Fruit fly (Drosophila melanogaster) whole organism, larva: ENCODE data around the gene CG13930.
A peak's percentile ranks its signal among the peaks of the same experiment; 100 is the strongest.

Experiments used
- noc ChIP-seq: fragments of 200-800 bp; sonication (Bioruptor generic); optimal IDR thresholded peaks from 3 replicates; lab custom pipeline; 2019; ENCODE audit warnings: missing biosample characterization, mild to moderate bottlenecking, missing genetic modification characterization, moderate library complexity

The CG13930 gene

DNA sequence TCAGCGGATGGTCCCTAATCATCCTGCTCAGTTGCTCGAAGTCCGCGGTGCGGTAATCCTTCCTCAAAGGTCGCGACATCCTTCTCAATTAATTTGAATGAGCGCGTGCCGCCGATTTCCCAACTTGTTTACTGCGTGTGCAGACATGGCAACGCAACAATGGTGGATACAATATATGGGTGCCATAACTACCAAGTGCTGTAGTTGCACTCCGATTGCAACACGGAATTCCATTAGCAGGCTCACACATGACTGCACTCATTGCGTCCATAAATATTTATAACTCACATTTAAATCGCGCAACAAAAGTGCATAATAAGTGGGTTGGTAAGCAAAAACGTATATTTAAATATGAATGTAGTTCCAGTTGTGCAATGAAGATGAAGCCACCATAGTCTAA, at the start of gene CG13930:
Gene CG13930, minus strand, starts transcription at position 101 of the 400 bp plus-strand sequence.
- no peak for TF ChIP-seq noc (tag; lab: Kevin White, UChicago)

DNA sequence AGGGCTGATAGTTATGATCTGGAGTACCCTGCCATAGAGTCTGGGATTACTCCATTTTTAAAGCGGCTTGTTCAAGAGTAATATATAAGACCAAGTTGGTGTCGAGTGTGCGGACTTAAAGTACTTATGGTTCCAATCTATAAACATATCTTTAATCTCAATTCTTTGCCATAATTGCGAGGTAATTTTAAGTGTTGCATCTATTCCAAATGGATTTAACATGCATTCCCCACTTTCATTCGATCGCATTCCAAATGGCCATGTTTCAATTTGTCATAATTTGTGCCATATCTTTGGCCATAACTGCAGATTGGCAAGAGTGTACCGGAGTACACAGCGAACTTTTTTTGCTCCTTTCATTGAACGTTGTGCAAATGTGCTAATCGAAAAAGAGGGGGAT, 38.7 kb upstream of the CG13930 start:
- no peak for TF ChIP-seq noc (tag; lab: Kevin White, UChicago)

DNA sequence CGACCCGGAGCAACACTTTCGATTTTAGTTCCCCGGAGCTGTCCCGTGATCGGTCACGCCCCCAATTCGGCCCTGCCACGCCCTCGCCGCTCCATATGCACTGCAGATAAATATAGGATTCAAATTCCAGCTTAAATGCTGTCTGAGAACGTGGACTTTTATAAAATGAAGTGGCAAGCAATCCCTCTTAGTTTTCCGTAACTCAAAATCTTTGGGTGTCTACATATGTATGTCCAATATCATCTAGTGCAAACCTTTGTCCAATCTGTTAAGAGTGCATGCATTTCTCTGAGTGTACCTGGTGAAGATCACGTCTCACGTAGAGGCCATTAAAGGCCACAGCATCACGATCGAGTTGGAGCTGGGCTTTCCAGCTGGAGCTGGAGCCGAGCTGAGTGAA, 38.0 kb upstream of the CG13930 start:
- no peak for TF ChIP-seq noc (tag; lab: Kevin White, UChicago)

dm6 chr3L:1709161-1709560, 36.6 kb upstream of the CG13930 start:
- no peak for TF ChIP-seq noc (tag; lab: Kevin White, UChicago)

dm6 chr3L:1702367-1702927, 29.9 kb upstream of the CG13930 start, which contains the start of gene CG13931:
Gene CG13931, minus strand, starts transcription at chr3L:1702407.
- no peak for TF ChIP-seq noc (tag; lab: Kevin White, UChicago)

DNA sequence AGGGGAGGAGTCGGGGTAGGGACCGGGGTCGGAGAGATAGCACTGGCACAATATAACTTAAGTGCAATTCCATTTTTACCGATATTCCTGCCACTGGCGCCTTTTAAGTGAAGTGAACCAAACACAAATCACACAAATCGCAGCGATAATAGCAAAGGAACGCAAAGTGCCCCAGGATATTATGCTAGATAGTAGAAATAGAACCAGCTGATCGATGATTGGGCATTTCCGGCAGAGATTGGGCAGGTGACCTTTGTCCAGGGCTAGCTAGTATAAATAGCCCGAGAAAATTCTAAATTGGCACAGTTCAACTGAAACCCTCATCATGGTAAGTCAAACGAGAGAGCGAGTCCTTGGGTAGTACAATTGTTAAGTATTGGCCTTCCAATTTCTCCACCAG, 21.8 kb upstream of the CG13930 start, which contains the start of gene CG12011:
Gene CG12011, plus strand, starts transcription at position 301 of the 400 bp plus-strand sequence.
- TF ChIP-seq noc (tag; lab: Kevin White, UChicago) = no peak

DNA sequence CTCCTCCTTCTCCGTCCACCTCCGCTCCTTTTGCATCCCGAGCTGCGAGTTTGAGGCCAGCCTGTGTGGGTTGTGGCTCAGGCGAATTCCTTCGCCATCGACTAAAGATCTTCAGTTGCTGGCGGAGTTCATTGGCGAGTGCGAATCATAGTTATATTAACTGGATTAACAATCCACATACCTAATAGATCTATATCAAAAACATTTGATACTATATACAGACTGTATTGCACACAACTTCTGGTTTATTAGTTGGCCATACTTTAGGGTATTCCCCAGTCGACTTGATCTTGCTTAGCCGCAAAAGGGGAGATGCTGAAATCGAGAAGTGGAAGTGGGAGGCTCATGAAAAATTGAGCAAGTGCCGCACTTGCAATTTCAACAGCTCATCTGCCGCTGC, 20.3 kb upstream of the CG13930 start:
- no peak for TF ChIP-seq noc (tag; lab: Kevin White, UChicago)

- no peak for TF ChIP-seq noc (tag; lab: Kevin White, UChicago)
These were observed 19.7 kb upstream of the CG13930 start for dm6 chr3L:1692122-1692786.

- no peak for TF ChIP-seq noc (tag; lab: Kevin White, UChicago)
These were observed 18.3 kb upstream of the CG13930 start for dm6 chr3L:1690727-1691413.

DNA sequence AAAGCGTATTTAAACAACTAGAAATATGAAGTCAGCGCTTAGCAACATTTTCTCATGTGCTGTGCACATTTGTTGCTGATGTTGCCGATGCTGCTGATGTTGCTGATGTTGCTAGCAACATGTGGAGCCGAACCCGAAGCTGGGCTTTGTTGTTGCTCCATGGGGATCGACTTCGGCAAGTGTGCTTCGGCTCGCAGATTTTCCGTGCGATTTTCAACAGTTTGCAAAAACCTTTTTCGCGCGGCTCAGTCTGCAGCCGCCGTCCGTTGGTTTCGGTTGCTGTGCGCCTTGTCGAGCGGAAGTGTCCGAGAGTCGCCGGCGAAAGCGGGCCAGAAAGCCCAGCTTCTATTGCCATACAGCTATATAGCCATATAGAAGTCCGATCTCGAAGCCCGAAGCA, 16.0 kb upstream of the CG13930 start:
- no peak for TF ChIP-seq noc (tag; lab: Kevin White, UChicago)

- no peak for TF ChIP-seq noc (tag; lab: Kevin White, UChicago)
These were observed 15.6 kb upstream of the CG13930 start for dm6 chr3L:1688161-1688560.

dm6 chr3L:1683091-1683490, 10.6 kb upstream of the CG13930 start:
- no peak for TF ChIP-seq noc (tag; lab: Kevin White, UChicago)

dm6 chr3L:1679394-1679793, 6.9 kb upstream of the CG13930 start:
- no peak for TF ChIP-seq noc (tag; lab: Kevin White, UChicago)

DNA sequence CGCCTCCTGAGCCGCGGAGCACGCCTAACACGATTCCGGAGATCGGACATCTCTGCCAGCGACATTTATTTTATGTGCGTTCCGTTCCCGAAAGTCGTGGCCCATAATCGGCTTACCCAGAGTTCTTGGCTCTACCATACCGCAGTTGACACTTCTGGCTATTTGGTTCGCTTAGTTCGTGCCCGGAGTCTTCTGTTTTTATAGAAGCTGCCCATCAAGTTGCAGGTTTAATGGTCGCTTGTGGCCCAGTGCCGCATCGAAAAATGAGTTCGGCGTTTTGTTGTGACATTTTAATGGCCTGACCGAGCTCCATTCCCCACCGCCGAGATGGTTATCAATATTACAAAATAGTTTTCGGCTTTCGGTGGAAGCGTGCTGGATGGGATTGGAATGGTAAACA, 3.7 kb upstream of the CG13930 start:
- TF ChIP-seq noc (tag; lab: Kevin White, UChicago) = no peak

- TF ChIP-seq noc (tag; lab: Kevin White, UChicago) = peak; percentile 17
These were observed 2.7 kb upstream of the CG13930 start for dm6 chr3L:1675242-1675641.

DNA sequence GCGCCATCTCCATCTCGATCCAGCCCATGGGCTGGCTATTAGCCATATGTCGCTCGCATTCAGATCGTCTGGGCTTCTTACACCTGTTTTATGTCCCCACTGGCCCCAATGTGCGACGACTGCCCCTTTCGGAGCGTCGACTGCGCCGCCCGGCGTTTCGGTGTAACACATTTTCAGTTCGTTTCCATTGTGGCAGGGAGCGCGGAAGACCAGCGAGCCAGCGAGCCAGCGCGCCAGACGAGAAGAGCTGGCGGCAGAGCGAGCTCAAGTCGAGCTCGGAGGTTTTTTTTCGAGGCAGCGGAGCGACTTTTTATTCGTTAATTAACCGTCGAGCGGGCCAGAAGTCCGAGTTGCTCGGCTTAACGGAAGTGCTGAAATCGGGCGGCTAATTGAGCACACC, 1.9 kb upstream of the CG13930 start, which contains the start of gene CG7991:
Gene CG7991, plus strand, starts transcription at position 329 of the 400 bp plus-strand sequence.
- TF ChIP-seq noc (tag; lab: Kevin White, UChicago) = no peak
